Fruit fly (Drosophila melanogaster): Measurements from ENCODE around the gene CG7059.

Gene CG7059

DNA sequence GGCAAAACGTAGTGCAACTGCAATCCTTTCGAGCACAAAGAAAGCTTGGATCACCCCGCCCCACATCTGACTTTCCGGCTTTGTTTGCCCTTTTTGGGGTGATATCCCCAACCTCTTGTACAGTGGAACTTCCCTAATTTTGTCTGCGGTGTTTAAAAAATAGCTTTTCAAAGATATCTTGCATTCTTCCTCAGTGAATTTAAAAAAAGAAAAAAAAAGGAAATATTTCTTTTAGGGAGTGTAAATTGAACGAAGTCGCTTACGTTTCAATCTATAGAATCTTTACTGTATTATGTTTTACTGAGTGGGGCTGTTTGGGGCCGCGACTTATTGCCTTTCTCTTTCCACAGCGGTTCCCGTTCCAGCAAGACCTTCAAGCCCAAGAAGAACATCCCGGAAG is 32.0 kb downstream of the CG7059 start:
- TF ChIP-seq CG17361 (GFP tag; IDR thresholded peaks at IDR 0.05): peak; percentile 47; the same call in 1 of the 3 replicates
- TF ChIP-seq Drgx (GFP tag; IDR thresholded peaks at IDR 0.05): peak; percentile 78
- TF ChIP-seq tgo (GFP tag; IDR thresholded peaks at IDR 0.05): peak; percentile 75
- peak; percentile 83 for TF ChIP-seq CG14014 (GFP tag; IDR thresholded peaks at IDR 0.05)
- no peak for TF ChIP-seq usp (GFP tag; optimal IDR thresholded peaks at IDR 0.05)
- TF ChIP-seq pan (optimal IDR thresholded peaks at IDR 0.05): no peak
- TF ChIP-seq pan (GFP tag; optimal IDR thresholded peaks at IDR 0.05 in 1 of 2, IDR thresholded peaks at IDR 0.05 in 1 of 2): peak in 1 of 2 experiments; percentile 86
- no peak for TF ChIP-seq CG2199 (GFP tag; IDR thresholded peaks at IDR 0.05)
- peak; percentile 24 to 51 for TF ChIP-seq chif (GFP tag; optimal IDR thresholded peaks at IDR 0.05)
- TF ChIP-seq CG2120 (GFP tag; optimal IDR thresholded peaks at IDR 0.05): peak; percentile 81
- peak; percentile 59 for TF ChIP-seq CG9727 (GFP tag; optimal IDR thresholded peaks at IDR 0.05)
- no peak for TF ChIP-seq sna (GFP tag; IDR thresholded peaks at IDR 0.05; ENCODE audit: partially characterized antibody)
- TF ChIP-seq Elba2 (GFP tag; optimal IDR thresholded peaks at IDR 0.05): no peak
- TF ChIP-seq CG10209 (GFP tag; optimal IDR thresholded peaks at IDR 0.05): peak; percentile 33
- TF ChIP-seq CG43689 (GFP tag; IDR thresholded peaks at IDR 0.05): no peak
- peak; percentile 26 for TF ChIP-seq pum (GFP tag; optimal IDR thresholded peaks at IDR 0.05)
- TF ChIP-seq CG15073 (GFP tag; optimal IDR thresholded peaks at IDR 0.05): no peak
- TF ChIP-seq bowl (GFP tag; IDR thresholded peaks at IDR 0.05): peak; percentile 72
- TF ChIP-seq CG12659 (GFP tag; optimal IDR thresholded peaks at IDR 0.05): peak; percentile 44
- TF ChIP-seq Taf1 (GFP tag; IDR thresholded peaks at IDR 0.05): peak; percentile 60; the same call in 1 of the 2 replicates
- TF ChIP-seq ssp (GFP tag; IDR thresholded peaks at IDR 0.05): peak; percentile 51
- TF ChIP-seq CG14667 (GFP tag; IDR thresholded peaks at IDR 0.05): peak; percentile 63
- no peak for TF ChIP-seq yki (optimal IDR thresholded peaks at IDR 0.05)
- no peak for TF ChIP-seq ro (GFP tag; IDR thresholded peaks at IDR 0.05)
- no peak for TF ChIP-seq HLHmδ (GFP tag; optimal IDR thresholded peaks at IDR 0.05)
- peak; percentile 66 for TF ChIP-seq CG13424 (tag; optimal IDR thresholded peaks at IDR 0.05)
- TF ChIP-seq Ada2b (GFP tag; IDR thresholded peaks at IDR 0.05): peak; percentile 84
- peak; percentile 85 for TF ChIP-seq row (GFP tag; IDR thresholded peaks at IDR 0.05)
- no peak for TF ChIP-seq CG8765 (GFP tag; IDR thresholded peaks at IDR 0.05)
- TF ChIP-seq Hmx (GFP tag; optimal IDR thresholded peaks at IDR 0.05): no peak
- peak; percentile 29 for TF ChIP-seq CG6854 (GFP tag; optimal IDR thresholded peaks at IDR 0.05)
- peak; percentile 43; the same call in 1 of the 2 replicates for TF ChIP-seq ara (GFP tag; IDR thresholded peaks at IDR 0.05)
- TF ChIP-seq Hmr (GFP tag; optimal IDR thresholded peaks at IDR 0.05): peak; percentile 56
- peak; percentile 85 for TF ChIP-seq CG32532 (GFP tag; IDR thresholded peaks at IDR 0.05)
- TF ChIP-seq mam (GFP tag; optimal IDR thresholded peaks at IDR 0.05): peak; percentile 74
- peak; percentile 51 for TF ChIP-seq CG14050 (GFP tag; IDR thresholded peaks at IDR 0.05)
- TF ChIP-seq CG4424 (GFP tag; optimal IDR thresholded peaks at IDR 0.05): peak; percentile 41
- TF ChIP-seq NfI (GFP tag; optimal IDR thresholded peaks at IDR 0.05): peak; percentile 59
- peak; percentile 48 for TF ChIP-seq CG6813 (GFP tag; optimal IDR thresholded peaks at IDR 0.05)
- TF ChIP-seq ATbp (GFP tag; optimal IDR thresholded peaks at IDR 0.05): peak; percentile 26
- TF ChIP-seq zfh1 (GFP tag; IDR thresholded peaks at IDR 0.05): peak; percentile 61; the same call in 2 of the 3 replicates
- peak; percentile 63 for TF ChIP-seq CG13296 (GFP tag; optimal IDR thresholded peaks at IDR 0.05)
- peak; percentile 62 for TF ChIP-seq pho (GFP tag; optimal IDR thresholded peaks at IDR 0.05)
- TF ChIP-seq maf-S (GFP tag; optimal IDR thresholded peaks at IDR 0.05): peak; percentile 44
- peak; percentile 29 for TF ChIP-seq Fer2 (tag; optimal IDR thresholded peaks at IDR 0.05)
- no peak for TF ChIP-seq CG18011 (GFP tag; optimal IDR thresholded peaks at IDR 0.05)
- peak; percentile 10 for TF ChIP-seq CG12744 (GFP tag; optimal IDR thresholded peaks at IDR 0.05)
- no peak for TF ChIP-seq Trl (optimal IDR thresholded peaks at IDR 0.05)
- TF ChIP-seq Trl (GFP tag; optimal IDR thresholded peaks at IDR 0.05): peak; percentile 29
- peak; percentile 66 for TF ChIP-seq Aef1 (GFP tag; IDR thresholded peaks at IDR 0.05)
- TF ChIP-seq lbe (GFP tag; optimal IDR thresholded peaks at IDR 0.05): peak; percentile 64
- TF ChIP-seq sug (tag; optimal IDR thresholded peaks at IDR 0.05): peak; percentile 26
- peak; percentile 67 for TF ChIP-seq fd3F (GFP tag; optimal IDR thresholded peaks at IDR 0.05)
